Fruit fly (Drosophila melanogaster) whole organism, embryonic: ENCODE data around the gene CG32650.

Experiments
- Abd-B ChIP-seq: fragments of 200-800 bp; sonication (Bioruptor generic); optimal IDR thresholded peaks from 2 replicates; lab custom pipeline; 2018; ENCODE audit warnings: missing biosample characterization, mild to moderate bottlenecking, missing genetic modification characterization, moderate library complexity
- Aef1 ChIP-seq: fragments of 200-800 bp; sonication (Bioruptor generic); IDR thresholded peaks from 3 replicates; pipeline ENCODE4 v1.3.6; 2022; ENCODE audit warnings: missing biosample characterization, missing genetic modification characterization
- CG10431 ChIP-seq: fragments of 200-800 bp; sonication (Bioruptor generic); optimal IDR thresholded peaks from 3 replicates; lab custom pipeline; 2018; ENCODE audit warnings: missing biosample characterization, mild to moderate bottlenecking, missing genetic modification characterization
- CG11247 ChIP-seq: fragments of 200-800 bp; sonication (Bioruptor generic); IDR thresholded peaks from 2 replicates; pipeline ENCODE4 v1.3.6; 2022; ENCODE audit warnings: missing biosample characterization, missing genetic modification characterization
- CG12744 ChIP-seq: fragments of 200-800 bp; sonication (Bioruptor generic); optimal IDR thresholded peaks from 2 replicates; lab custom pipeline; 2016; ENCODE audit warnings: missing biosample characterization, missing genetic modification characterization
- CG13775 ChIP-seq: fragments of 200-800 bp; sonication (Bioruptor generic); optimal IDR thresholded peaks from 3 replicates; lab custom pipeline; 2017; ENCODE audit warnings: missing biosample characterization, mild to moderate bottlenecking, missing genetic modification characterization
- CG15514 ChIP-seq: fragments of 200-800 bp; sonication (Bioruptor generic); optimal IDR thresholded peaks from 3 replicates; lab custom pipeline; 2017; ENCODE audit warnings: missing biosample characterization, missing genetic modification characterization, mild to moderate bottlenecking, moderate library complexity, missing genetic modification reagents
- CG1602 ChIP-seq: fragments of 200-800 bp; sonication (Bioruptor generic); optimal IDR thresholded peaks from 3 replicates; lab custom pipeline; 2016; ENCODE audit warnings: missing biosample characterization, missing genetic modification characterization
- CG17385 ChIP-seq: fragments of 200-800 bp; sonication (Bioruptor generic); optimal IDR thresholded peaks from 3 replicates; lab custom pipeline; 2018; ENCODE audit warnings: missing biosample characterization, mild to moderate bottlenecking, missing genetic modification characterization
- CG31365 ChIP-seq: fragments of 200-800 bp; sonication (Bioruptor generic); optimal IDR thresholded peaks from 2 replicates; lab custom pipeline; 2018; ENCODE audit warnings: missing biosample characterization, mild to moderate bottlenecking, missing genetic modification characterization
- CG34224 ChIP-seq: fragments of 200-800 bp; sonication (Bioruptor generic); IDR thresholded peaks from 3 replicates; pipeline ENCODE4 v1.3.6; 2022; ENCODE audit warnings: missing biosample characterization, missing genetic modification characterization; ENCODE audit not compliant: partially characterized antibody
- CG34376 ChIP-seq: fragments of 200-800 bp; sonication (Bioruptor generic); optimal IDR thresholded peaks from 2 replicates; lab custom pipeline; 2018; ENCODE audit warnings: missing biosample characterization, mild to moderate bottlenecking, missing genetic modification characterization
- CG4282 ChIP-seq: fragments of 200-800 bp; sonication (Bioruptor generic); optimal IDR thresholded peaks from 2 replicates; lab custom pipeline; 2016; ENCODE audit warnings: missing biosample characterization, missing genetic modification characterization
- CG43689 ChIP-seq: fragments of 200-800 bp; sonication (Bioruptor generic); IDR thresholded peaks from 2 replicates; pipeline ENCODE4 v1.3.6; 2022; ENCODE audit warnings: missing biosample characterization, missing genetic modification characterization
- CG4617 ChIP-seq: fragments of 200-800 bp; sonication (Bioruptor generic); optimal IDR thresholded peaks from 3 replicates; lab custom pipeline; 2016; ENCODE audit warnings: missing biosample characterization, missing genetic modification characterization, borderline replicate concordance
- CG4854 ChIP-seq: fragments of 200-800 bp; sonication (Bioruptor generic); optimal IDR thresholded peaks from 2 replicates; lab custom pipeline; 2016; ENCODE audit warnings: missing biosample characterization, missing genetic modification characterization, inconsistent platforms
- CG5180 ChIP-seq: fragments of 200-800 bp; sonication (Bioruptor generic); optimal IDR thresholded peaks from 3 replicates; lab custom pipeline; 2017; ENCODE audit warnings: missing biosample characterization, missing genetic modification characterization, mild to moderate bottlenecking, moderate library complexity, missing genetic modification reagents
- CG5953 ChIP-seq: fragments of 200-800 bp; sonication (Bioruptor generic); IDR thresholded peaks from 2 replicates; pipeline ENCODE4 v1.3.6; 2022; ENCODE audit warnings: missing biosample characterization, missing genetic modification characterization
- CG7963 ChIP-seq: fragments of 200-800 bp; sonication (Bioruptor generic); IDR thresholded peaks from 3 replicates; pipeline ENCODE4 v1.3.6; 2022; ENCODE audit warnings: missing biosample characterization, missing genetic modification characterization; ENCODE audit not compliant: partially characterized antibody
- CG9609 ChIP-seq: fragments of 200-800 bp; sonication (Bioruptor generic); optimal IDR thresholded peaks from 3 replicates; lab custom pipeline; 2016; ENCODE audit warnings: missing biosample characterization, missing genetic modification characterization
- CG9817 ChIP-seq: fragments of 200-800 bp; sonication (Bioruptor generic); optimal IDR thresholded peaks from 2 replicates; lab custom pipeline; 2018; ENCODE audit warnings: missing biosample characterization, mild to moderate bottlenecking, missing genetic modification characterization, moderate library complexity
- Camta ChIP-seq: fragments of 200-800 bp; sonication (Bioruptor generic); optimal IDR thresholded peaks from 2 replicates; lab custom pipeline; 2016; ENCODE audit warnings: missing biosample characterization, missing genetic modification characterization
- Chrac-16 ChIP-seq: fragments of 200-800 bp; sonication (Bioruptor generic); optimal IDR thresholded peaks from 3 replicates; lab custom pipeline; 2016; ENCODE audit warnings: missing biosample characterization, missing genetic modification characterization
- Dip2 ChIP-seq: fragments of 200-800 bp; sonication (Bioruptor generic); IDR thresholded peaks from 2 replicates; pipeline ENCODE4 v1.3.6; 2022; ENCODE audit warnings: missing biosample characterization, missing genetic modification characterization
- E2f1 ChIP-seq: fragments of 200-800 bp; sonication (Bioruptor generic); IDR thresholded peaks from 2 replicates; pipeline ENCODE4 v1.3.6; 2022; ENCODE audit warnings: missing biosample characterization, missing genetic modification characterization
- H15 ChIP-seq: fragments of 200-800 bp; sonication (Bioruptor generic); IDR thresholded peaks from 3 replicates; pipeline ENCODE4 v1.3.6; 2022; ENCODE audit warnings: missing biosample characterization, missing genetic modification characterization
- HLH54F ChIP-seq: fragments of 200-800 bp; sonication (Bioruptor generic); optimal IDR thresholded peaks from 3 replicates; lab custom pipeline; 2016; ENCODE audit warnings: missing biosample characterization, missing genetic modification characterization
- Kr ChIP-seq: fragments of 200-800 bp; sonication (Bioruptor generic); optimal IDR thresholded peaks from 2 replicates; lab custom pipeline; 2017; ENCODE audit warnings: missing biosample characterization, mild to moderate bottlenecking, missing genetic modification characterization
- Lpt ChIP-seq: fragments of >200 bp; optimal IDR thresholded peaks from 2 replicates; lab custom pipeline; 2018; ENCODE audit warnings: missing biosample characterization, missing genetic modification characterization
- MESR4 ChIP-seq: fragments of 200-800 bp; sonication (Bioruptor generic); optimal IDR thresholded peaks from 2 replicates; lab custom pipeline; 2018; ENCODE audit warnings: missing biosample characterization, mild to moderate bottlenecking, missing genetic modification characterization, moderate library complexity
- Nf-YC ChIP-seq: fragments of 200-800 bp; optimal IDR thresholded peaks from 3 replicates; lab custom pipeline; 2019; ENCODE audit warnings: missing biosample characterization, mild to moderate bottlenecking, missing genetic modification characterization, moderate library complexity
- Rx ChIP-seq: fragments of 200-800 bp; sonication (Bioruptor generic); IDR thresholded peaks from 2 replicates; pipeline ENCODE4 v1.3.6; 2022; ENCODE audit warnings: missing biosample characterization, missing genetic modification characterization
- Sin3A ChIP-seq: fragments of >200 bp; optimal IDR thresholded peaks from 2 replicates; lab custom pipeline; 2018
- Spps ChIP-seq: fragments of 200-800 bp; sonication (Bioruptor generic); optimal IDR thresholded peaks from 2 replicates; lab custom pipeline; 2018; ENCODE audit warnings: missing biosample characterization, mild to moderate bottlenecking, missing genetic modification characterization
- ase ChIP-seq: fragments of 200-800 bp; sonication (Bioruptor generic); IDR thresholded peaks from 3 replicates; pipeline ENCODE4 v1.3.6; 2022; ENCODE audit warnings: missing biosample characterization, missing genetic modification characterization
- crc ChIP-seq: fragments of 200-800 bp; sonication (Bioruptor generic); optimal IDR thresholded peaks from 2 replicates; lab custom pipeline; 2016; ENCODE audit warnings: missing biosample characterization, missing genetic modification characterization
- cwo ChIP-seq: fragments of 200-800 bp; sonication (Bioruptor generic); optimal IDR thresholded peaks from 3 replicates; lab custom pipeline; 2017; ENCODE audit warnings: missing biosample characterization, missing genetic modification characterization, mild to moderate bottlenecking, moderate library complexity, missing genetic modification reagents
- dmrt99B ChIP-seq: fragments of 200-800 bp; sonication (Bioruptor generic); optimal IDR thresholded peaks from 2 replicates; lab custom pipeline; 2018; ENCODE audit warnings: missing biosample characterization, mild to moderate bottlenecking, missing genetic modification characterization, moderate library complexity
- exex ChIP-seq: fragments of 200-800 bp; sonication (Bioruptor generic); optimal IDR thresholded peaks from 4 replicates; lab custom pipeline; 2018; ENCODE audit warnings: missing biosample characterization, mild to moderate bottlenecking, missing genetic modification characterization, moderate library complexity
- jing ChIP-seq: fragments of 200-800 bp; sonication (Bioruptor generic); optimal IDR thresholded peaks from 2 replicates; lab custom pipeline; 2018; ENCODE audit warnings: missing biosample characterization, mild to moderate bottlenecking, missing genetic modification characterization
- mam ChIP-seq: fragments of 200-800 bp; sonication (Bioruptor generic); optimal IDR thresholded peaks from 3 replicates; lab custom pipeline; 2016; ENCODE audit warnings: missing biosample characterization, missing genetic modification characterization
- p53 ChIP-seq: fragments of 200-800 bp; sonication (Bioruptor generic); optimal IDR thresholded peaks from 2 replicates; lab custom pipeline; 2016; ENCODE audit warnings: missing biosample characterization, missing genetic modification characterization
- peb ChIP-seq: fragments of 200-800 bp; sonication (Bioruptor generic); IDR thresholded peaks from 2 replicates; pipeline ENCODE4 v1.3.6; 2022; ENCODE audit warnings: missing biosample characterization, missing genetic modification characterization
- pho ChIP-seq: fragments of 200-800 bp; sonication (Bioruptor generic); optimal IDR thresholded peaks from 2 replicates; lab custom pipeline; 2016; ENCODE audit warnings: missing biosample characterization, missing genetic modification characterization
- run ChIP-seq: fragments of 200-800 bp; sonication (Bioruptor generic); optimal IDR thresholded peaks from 3 replicates; lab custom pipeline; 2018; ENCODE audit warnings: missing biosample characterization, mild to moderate bottlenecking, missing genetic modification characterization
- shn ChIP-seq: fragments of 200-800 bp; sonication (Bioruptor generic); optimal IDR thresholded peaks from 3 replicates; lab custom pipeline; 2016; ENCODE audit warnings: missing biosample characterization, missing genetic modification characterization
- sqz ChIP-seq: fragments of 200-800 bp; sonication (Bioruptor generic); optimal IDR thresholded peaks from 3 replicates; lab custom pipeline; 2018; ENCODE audit warnings: missing biosample characterization, mild to moderate bottlenecking, missing genetic modification characterization
- tx ChIP-seq: fragments of 200-800 bp; sonication (Bioruptor generic); optimal IDR thresholded peaks from 2 replicates; lab custom pipeline; 2016; ENCODE audit warnings: missing biosample characterization, missing genetic modification characterization
- zfh2 ChIP-seq: fragments of 200-800 bp; sonication (Bioruptor generic); optimal IDR thresholded peaks from 2 replicates; lab custom pipeline; 2016; ENCODE audit warnings: missing biosample characterization, missing genetic modification characterization

CG32650 gene

dm6 chrX:12909577-12910426, 11.3 kb upstream of the CG32650 start, which contains the start of the genes Brms1 and CG4645 (continued):
- TF ChIP-seq run (tag; lab: Kevin White, UChicago) (no peak), CG5180 (GFP tag; lab: Kevin White, UChicago) (no peak), peb (no peak), CG11247 (peak; percentile 19; the same call in 1 of the 2 replicates), Rx (GFP tag; lab: Robert Waterston, UW) (no peak), Chrac-16 (GFP tag; lab: Kevin White, UChicago) (peak; percentile 47), CG43689 (GFP tag; lab: Robert Waterston, UW) (no peak; the same call in 1 of the 2 replicates), shn (GFP tag; lab: Kevin White, UChicago) (no peak), sqz (GFP tag; lab: Kevin White, UChicago) (no peak), cwo (no peak), Lpt (GFP tag; lab: Kevin White, UChicago) (no peak), Aef1 (GFP tag; lab: Robert Waterston, UW) (peak; percentile 25; the same call in 2 of the 3 replicates), CG15514 (GFP tag; lab: Kevin White, UChicago) (peak; percentile 77), Kr (no peak), mam (peak; percentile 28), Sin3A (lab: Kevin White, UChicago) (peak; percentile 47), ase (GFP tag; lab: Robert Waterston, UW) (no peak), CG31365 (tag; lab: Kevin White, UChicago) (no peak), CG1602 (peak; percentile 62), E2f1 (GFP tag; lab: Robert Waterston, UW) (0 out of 2 replicates have a peak, but pooled peaks have one; percentile 22), CG13775 (GFP tag; lab: Kevin White, UChicago) (peak; percentile 68), CG9817 (peak; percentile 47), Dip2 (GFP tag; lab: Robert Waterston, UW) (no peak), zfh2 (GFP tag; lab: Kevin White, UChicago) (peak; percentile 57), CG34376 (GFP tag; lab: Kevin White, UChicago) (peak; percentile 14), dmrt99B (tag; lab: Kevin White, UChicago) (peak; percentile 51), Spps (tag; lab: Kevin White, UChicago) (no peak), CG10431 (GFP tag; lab: Kevin White, UChicago) (no peak), Camta (GFP tag; lab: Kevin White, UChicago) (no peak), jing (GFP tag; lab: Kevin White, UChicago) (no peak), CG5953 (GFP tag; lab: Robert Waterston, UW) (no peak), CG9609 (GFP tag; lab: Kevin White, UChicago) (peak; percentile 7), CG34224 (GFP tag; lab: Robert Waterston, UW) (peak; percentile 44; the same call in 2 of the 3 replicates), MESR4 (GFP tag; lab: Kevin White, UChicago) (peak; percentile 63), CG4617 (no peak), exex (tag; lab: Kevin White, UChicago) (peak; percentile 25), CG4282 (no peak), p53 (GFP tag; lab: Kevin White, UChicago) (no peak), Nf-YC (tag; lab: Kevin White, UChicago) (peak; percentile 66), CG17385 (GFP tag; lab: Kevin White, UChicago) (peak; percentile 30), Abd-B (GFP tag; lab: Kevin White, UChicago) (peak; percentile 44), pho (GFP tag; lab: Kevin White, UChicago) (peak; percentile 17), tx (GFP tag; lab: Kevin White, UChicago) (no peak), CG12744 (GFP tag; lab: Kevin White, UChicago) (no peak), HLH54F (peak; percentile 56), crc (GFP tag; lab: Kevin White, UChicago) (no peak), H15 (GFP tag; lab: Robert Waterston, UW) (peak; percentile 43; the same call in 1 of the 3 replicates), CG4854 (no peak), CG7963 (GFP tag; lab: Robert Waterston, UW) (0 out of 3 replicates have a peak, but pooled peaks have one; percentile 15)
